Worm (Caenorhabditis elegans): ENCODE measurements around the gene hmg-5.

hmg-5 gene

DNA sequence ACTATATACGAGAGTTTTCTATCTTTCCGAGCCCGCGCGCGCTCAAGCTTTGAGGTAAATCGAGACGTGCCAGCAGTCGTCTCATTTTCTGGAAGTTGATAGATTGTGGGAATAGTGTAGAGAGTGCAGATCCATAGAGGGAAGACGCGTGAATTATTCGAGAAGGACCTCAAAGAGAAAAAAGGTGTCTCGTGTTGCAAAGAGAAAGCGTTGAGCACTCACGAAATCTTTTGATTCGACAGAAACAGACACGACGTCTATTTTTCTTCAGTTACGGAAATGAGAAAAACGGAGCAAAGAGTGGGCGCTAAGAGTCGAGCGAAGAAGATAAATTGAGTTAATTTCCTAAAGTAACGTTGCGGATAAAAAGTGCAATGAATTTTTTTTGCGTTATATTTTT lies 22.2 kb downstream of the hmg-5 start:
- TF ChIP-seq ztf-29 (GFP tag; IDR thresholded peaks at IDR 0.05) (no peak), ref-1 (GFP tag; conservative IDR thresholded peaks at IDR 0.05) (no peak), flt-1 (GFP tag; IDR thresholded peaks at IDR 0.05) (no peak), tab-1 (GFP tag; IDR thresholded peaks at IDR 0.05) (no peak), med-1 (GFP tag; optimal IDR thresholded peaks at IDR 0.05; ENCODE audit: insufficient read depth) (no peak), ztf-23 (GFP tag; IDR thresholded peaks at IDR 0.05) (no peak), T22C8.4 (GFP tag; IDR thresholded peaks at IDR 0.05) (no peak), klf-2 (GFP tag; conservative IDR thresholded peaks at IDR 0.05) (no peak), cog-1 (tag; optimal IDR thresholded peaks at IDR 0.05) (no peak)

DNA sequence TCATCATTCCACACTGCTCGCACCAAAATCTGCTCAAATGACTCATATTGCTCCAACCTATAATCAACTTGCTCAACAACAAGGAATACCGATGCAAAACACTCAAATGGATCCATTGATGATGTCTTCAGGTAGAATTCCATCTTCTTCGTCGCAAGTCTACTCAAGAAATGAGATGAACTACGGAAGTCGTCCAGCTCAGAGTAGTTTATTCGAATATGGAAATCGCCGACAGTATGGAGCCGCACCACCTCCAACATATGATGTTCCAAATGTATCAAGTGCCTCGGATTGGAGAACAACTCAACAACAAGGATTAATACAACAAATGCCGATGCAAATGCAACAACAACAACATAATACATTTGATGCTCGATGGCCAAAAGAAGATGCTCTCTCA lies 22.9 kb downstream of the hmg-5 start:
- TF ChIP-seq flt-1 (GFP tag; IDR thresholded peaks at IDR 0.05) (no peak), cog-1 (tag; optimal IDR thresholded peaks at IDR 0.05) (no peak), klf-2 (GFP tag; conservative IDR thresholded peaks at IDR 0.05) (no peak), T22C8.4 (GFP tag; IDR thresholded peaks at IDR 0.05) (no peak), tab-1 (GFP tag; IDR thresholded peaks at IDR 0.05) (no peak), ztf-23 (GFP tag; IDR thresholded peaks at IDR 0.05) (no peak), ref-1 (GFP tag; conservative IDR thresholded peaks at IDR 0.05) (no peak), ztf-29 (GFP tag; IDR thresholded peaks at IDR 0.05) (no peak), med-1 (GFP tag; optimal IDR thresholded peaks at IDR 0.05; ENCODE audit: insufficient read depth) (no peak)

DNA sequence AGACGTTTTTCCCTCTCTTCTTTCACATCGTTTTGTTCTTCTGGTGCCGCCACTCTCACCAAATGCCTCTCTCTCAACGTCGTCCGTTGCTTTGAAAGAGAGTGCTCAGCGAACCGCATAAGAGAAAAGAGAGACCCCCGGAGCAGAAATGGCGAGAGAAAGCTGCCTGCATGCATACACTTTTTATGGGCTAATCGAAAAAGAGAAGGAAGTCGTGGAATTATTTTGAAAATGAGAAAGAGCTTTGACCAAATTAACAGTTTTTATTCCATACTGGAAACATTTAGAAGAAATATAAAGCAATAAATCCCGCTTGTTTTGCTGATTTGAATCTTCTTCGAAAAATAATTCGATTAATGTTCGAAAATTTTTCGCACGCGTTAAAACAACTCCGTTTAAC lies 25.6 kb downstream of the hmg-5 start:
- TF ChIP-seq klf-2 (GFP tag; conservative IDR thresholded peaks at IDR 0.05) (no peak), med-1 (GFP tag; optimal IDR thresholded peaks at IDR 0.05; ENCODE audit: insufficient read depth) (no peak), ref-1 (GFP tag; conservative IDR thresholded peaks at IDR 0.05) (no peak), flt-1 (GFP tag; IDR thresholded peaks at IDR 0.05) (no peak), ztf-29 (GFP tag; IDR thresholded peaks at IDR 0.05) (no peak), tab-1 (GFP tag; IDR thresholded peaks at IDR 0.05) (no peak), cog-1 (tag; optimal IDR thresholded peaks at IDR 0.05) (no peak), T22C8.4 (GFP tag; IDR thresholded peaks at IDR 0.05) (no peak), ztf-23 (GFP tag; IDR thresholded peaks at IDR 0.05) (no peak)

DNA sequence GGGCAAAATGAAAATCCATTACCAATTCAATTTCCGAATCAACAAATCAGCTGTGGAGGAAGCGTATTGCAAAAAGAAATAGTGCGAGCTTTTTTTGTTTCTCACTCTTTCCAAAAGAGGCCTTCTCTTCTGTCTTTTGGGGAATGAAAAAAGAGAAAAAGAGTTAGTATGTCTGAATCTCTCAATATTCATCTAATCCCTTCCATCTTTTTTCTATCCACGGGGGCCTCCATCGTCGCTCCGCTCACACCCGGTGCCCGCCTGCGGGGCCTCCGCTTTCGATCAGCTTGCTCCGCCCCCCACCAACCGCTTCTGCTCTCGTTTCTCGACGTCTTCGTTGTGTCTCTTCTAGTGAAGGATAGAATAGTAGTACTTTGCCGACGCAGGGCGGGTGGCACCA lies 26.8 kb downstream of the hmg-5 start:
- TF ChIP-seq cog-1 (tag; optimal IDR thresholded peaks at IDR 0.05): no peak
- no peak for TF ChIP-seq tab-1 (GFP tag; IDR thresholded peaks at IDR 0.05)
- TF ChIP-seq T22C8.4 (GFP tag; IDR thresholded peaks at IDR 0.05): no peak
- TF ChIP-seq med-1 (GFP tag; optimal IDR thresholded peaks at IDR 0.05; ENCODE audit: insufficient read depth): no peak
- TF ChIP-seq ztf-29 (GFP tag; IDR thresholded peaks at IDR 0.05): no peak
- no peak for TF ChIP-seq ref-1 (GFP tag; conservative IDR thresholded peaks at IDR 0.05)
- TF ChIP-seq ztf-23 (GFP tag; IDR thresholded peaks at IDR 0.05): no peak
- TF ChIP-seq klf-2 (GFP tag; conservative IDR thresholded peaks at IDR 0.05): no peak
- no peak for TF ChIP-seq flt-1 (GFP tag; IDR thresholded peaks at IDR 0.05)

DNA sequence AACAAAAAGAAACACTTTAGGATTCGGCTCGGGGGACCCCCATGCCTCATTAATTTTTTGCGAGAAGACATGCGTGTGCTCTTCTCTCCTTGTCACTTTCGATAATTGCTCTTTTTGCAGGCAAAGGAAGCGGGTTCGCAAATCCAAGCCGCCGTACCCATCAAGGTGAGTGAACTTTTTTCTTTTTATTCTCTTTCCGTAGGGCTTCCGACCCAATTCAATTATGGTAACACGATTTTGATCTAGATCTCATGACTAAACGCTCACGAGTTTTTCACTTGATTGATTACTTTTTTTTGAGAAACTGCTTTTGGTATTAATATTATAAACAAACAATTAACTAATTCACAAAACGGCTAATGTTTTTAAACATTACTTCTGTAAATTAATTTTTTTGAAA lies 33.5 kb downstream of the hmg-5 start:
- TF ChIP-seq flt-1 (GFP tag; IDR thresholded peaks at IDR 0.05): no peak
- TF ChIP-seq klf-2 (GFP tag; conservative IDR thresholded peaks at IDR 0.05): no peak
- no peak for TF ChIP-seq ztf-23 (GFP tag; IDR thresholded peaks at IDR 0.05)
- no peak for TF ChIP-seq ztf-29 (GFP tag; IDR thresholded peaks at IDR 0.05)

DNA sequence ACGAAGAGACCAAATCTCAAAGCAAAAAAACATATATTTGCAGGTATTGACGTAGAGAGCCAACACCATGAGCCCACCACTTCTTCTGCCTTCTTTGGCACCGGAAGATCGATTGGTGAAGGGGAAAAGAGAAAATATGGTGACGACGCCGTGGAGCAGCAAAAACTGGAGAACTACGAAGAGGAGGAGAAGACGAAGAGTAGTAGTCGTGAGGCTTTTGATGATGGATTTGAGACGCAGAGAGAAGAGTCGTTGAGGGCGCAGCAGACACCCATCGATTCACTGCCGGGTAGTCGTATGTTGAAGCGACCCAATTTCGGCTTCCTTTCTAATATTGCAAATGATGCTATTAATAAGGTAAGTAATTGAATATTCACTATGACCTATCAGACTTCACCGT lies 34.6 kb downstream of the hmg-5 start:
- TF ChIP-seq T22C8.4 (GFP tag; IDR thresholded peaks at IDR 0.05) (no peak), tab-1 (GFP tag; IDR thresholded peaks at IDR 0.05) (no peak), cog-1 (tag; optimal IDR thresholded peaks at IDR 0.05) (no peak), ztf-23 (GFP tag; IDR thresholded peaks at IDR 0.05) (0 out of 2 replicates have a peak, but pooled peaks have one; percentile 23), ref-1 (GFP tag; conservative IDR thresholded peaks at IDR 0.05) (no peak)

DNA sequence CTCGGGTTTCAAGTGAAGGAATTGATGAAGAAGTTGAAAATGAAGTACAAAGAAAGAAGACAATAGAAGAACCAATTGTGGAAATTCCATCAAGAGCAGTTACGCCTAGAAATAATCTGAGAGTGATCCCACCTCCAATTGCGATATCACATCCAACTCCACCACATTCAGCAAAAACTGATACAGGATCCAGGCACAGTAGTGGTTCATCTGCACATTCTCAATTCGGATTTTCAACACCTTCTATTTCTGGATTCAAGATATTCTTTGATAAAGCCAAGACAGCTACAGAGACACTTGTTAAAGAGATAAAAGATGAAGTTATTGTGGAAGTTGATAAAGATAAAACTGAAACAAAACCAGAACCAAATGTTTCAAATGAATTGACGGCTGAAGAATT lies 37.9 kb downstream of the hmg-5 start:
- TF ChIP-seq flt-1 (GFP tag; IDR thresholded peaks at IDR 0.05): no peak
- no peak for TF ChIP-seq tab-1 (GFP tag; IDR thresholded peaks at IDR 0.05)
- TF ChIP-seq ztf-29 (GFP tag; IDR thresholded peaks at IDR 0.05): no peak
- no peak for TF ChIP-seq ref-1 (GFP tag; conservative IDR thresholded peaks at IDR 0.05)
- TF ChIP-seq T22C8.4 (GFP tag; IDR thresholded peaks at IDR 0.05): no peak
- no peak for TF ChIP-seq med-1 (GFP tag; optimal IDR thresholded peaks at IDR 0.05; ENCODE audit: insufficient read depth)
- no peak for TF ChIP-seq cog-1 (tag; optimal IDR thresholded peaks at IDR 0.05)
- TF ChIP-seq ztf-23 (GFP tag; IDR thresholded peaks at IDR 0.05): no peak
- no peak for TF ChIP-seq klf-2 (GFP tag; conservative IDR thresholded peaks at IDR 0.05)

DNA sequence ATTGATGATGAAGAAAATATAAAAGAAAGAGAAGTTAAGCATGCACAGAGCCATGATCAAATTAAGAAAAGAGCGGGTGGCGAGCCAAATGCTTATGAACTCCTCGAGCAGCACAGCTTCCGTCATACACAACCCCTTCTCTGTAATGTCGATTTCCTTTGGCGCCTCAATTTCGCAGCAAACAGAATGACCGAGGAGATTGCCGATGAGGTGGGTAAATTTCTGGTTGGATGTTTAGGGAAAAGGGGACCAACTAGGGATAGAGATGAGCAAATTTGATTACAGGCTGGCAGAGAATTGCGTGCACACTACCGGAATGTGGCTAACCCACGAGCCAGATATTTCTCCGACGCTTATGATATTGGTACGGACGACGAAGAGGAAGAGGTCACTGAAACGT lies 40.6 kb downstream of the hmg-5 start:
- no peak for TF ChIP-seq ref-1 (GFP tag; conservative IDR thresholded peaks at IDR 0.05)
- TF ChIP-seq klf-2 (GFP tag; conservative IDR thresholded peaks at IDR 0.05): no peak
- no peak for TF ChIP-seq ztf-23 (GFP tag; IDR thresholded peaks at IDR 0.05)
- no peak for TF ChIP-seq cog-1 (tag; optimal IDR thresholded peaks at IDR 0.05)
- no peak for TF ChIP-seq flt-1 (GFP tag; IDR thresholded peaks at IDR 0.05)
- TF ChIP-seq ztf-29 (GFP tag; IDR thresholded peaks at IDR 0.05): no peak
- no peak for TF ChIP-seq T22C8.4 (GFP tag; IDR thresholded peaks at IDR 0.05)

Data from whole organism, midembryonic.